Worm (Caenorhabditis elegans) whole organism, young adult: ENCODE data around the gene srt-33.

Source experiments
- B0035.1 ChIP-seq: sonication (generic microtip); optimal IDR thresholded peaks from 2 replicates; lab custom pipeline; 2016; ENCODE audit warnings: missing genetic modification characterization, mild to moderate bottlenecking, missing compliant biosample characterization, missing genotype, missing genetic modification reagents
- F23B12.7 ChIP-seq: sonication (generic microtip); optimal IDR thresholded peaks from 2 replicates; lab custom pipeline; 2017; ENCODE audit warnings: missing genetic modification characterization, mild to moderate bottlenecking, missing compliant biosample characterization, antibody characterized with exemption, moderate library complexity; ENCODE audit not compliant: insufficient read depth
- F55B11.4 ChIP-seq: sonication (generic microtip); optimal IDR thresholded peaks from 2 replicates; lab custom pipeline; 2016; ENCODE audit warnings: missing compliant biosample characterization, missing genetic modification characterization, borderline replicate concordance; ENCODE audit not compliant: insufficient read depth
- F57C9.4 ChIP-seq: sonication (generic microtip); optimal IDR thresholded peaks from 2 replicates; lab custom pipeline; 2017; ENCODE audit warnings: mild to moderate bottlenecking, missing genetic modification characterization, missing compliant biosample characterization
- K11D2.4 ChIP-seq: fragments of 200-800 bp; sonication (Bioruptor generic); IDR thresholded peaks from 2 replicates; pipeline ENCODE4 v1.3.6; 2022; ENCODE audit warnings: missing genetic modification reagents, missing genetic modification characterization, missing compliant biosample characterization
- T07F8.4 ChIP-seq: sonication (generic microtip); optimal IDR thresholded peaks from 2 replicates; lab custom pipeline; 2016; ENCODE audit warnings: mild to moderate bottlenecking, missing genetic modification characterization, moderate library complexity, missing compliant biosample characterization
- Y53F4B.3 ChIP-seq: fragments of 200-800 bp; sonication (Bioruptor generic); IDR thresholded peaks from 2 replicates; pipeline ENCODE4 v1.3.6; 2022; ENCODE audit warnings: missing genetic modification reagents, missing genetic modification characterization, missing compliant biosample characterization
- Y56A3A.18 ChIP-seq: fragments of 200-800 bp; sonication (Bioruptor generic); IDR thresholded peaks from 2 replicates; pipeline ENCODE4 v1.3.6; 2022; ENCODE audit warnings: missing genetic modification reagents, missing genetic modification characterization, missing compliant biosample characterization
- Y79H2A.3 ChIP-seq: fragments of 200-800 bp; sonication (Bioruptor generic); conservative IDR thresholded peaks from 2 replicates; pipeline ENCODE4 v1.3.6; 2022; ENCODE audit warnings: missing genetic modification reagents, missing genetic modification characterization, missing compliant biosample characterization
- ama-1 ChIP-seq, 3 experiments: fragments of 150-350 bp in 1 of 3; sonication (generic microtip) in 2 of 3; optimal IDR thresholded peaks; 2 replicates each; lab custom pipeline; 2014 to 2018; ENCODE audit warnings: missing biosample characterization in 2 of 3, missing genetic modification characterization in 2 of 3, missing genetic modification reagents in 2 of 3
- aptf-2 ChIP-seq: fragments of 200-800 bp; sonication (Bioruptor generic); conservative IDR thresholded peaks from 2 replicates; pipeline ENCODE4 v1.3.6; 2022; ENCODE audit warnings: missing genetic modification reagents, missing genetic modification characterization, missing compliant biosample characterization
- aptf-3 ChIP-seq: fragments of 200-800 bp; sonication (Bioruptor generic); IDR thresholded peaks from 2 replicates; pipeline ENCODE4 v1.3.6; 2022; ENCODE audit warnings: missing genetic modification characterization, missing compliant biosample characterization
- atf-7 ChIP-seq: sonication (generic microtip); optimal IDR thresholded peaks from 2 replicates; lab custom pipeline; 2017; ENCODE audit warnings: mild to moderate bottlenecking, missing genetic modification characterization, missing compliant biosample characterization
- bed-1 ChIP-seq: fragments of 200-800 bp; sonication (Bioruptor generic); IDR thresholded peaks from 2 replicates; pipeline ENCODE4 v1.3.6; 2022; ENCODE audit warnings: missing genetic modification reagents, missing genetic modification characterization, missing compliant biosample characterization
- ceh-40 ChIP-seq: fragments of 200-800 bp; sonication (Bioruptor generic); IDR thresholded peaks from 2 replicates; pipeline ENCODE4 v1.3.6; 2022; ENCODE audit warnings: missing genetic modification characterization, missing compliant biosample characterization
- ceh-91 ChIP-seq: fragments of 200-800 bp; sonication (Bioruptor generic); IDR thresholded peaks from 2 replicates; pipeline ENCODE4 v1.3.6; 2022; ENCODE audit warnings: missing genetic modification reagents, missing genetic modification characterization, missing compliant biosample characterization
- chd-7 ChIP-seq: sonication (generic microtip); optimal IDR thresholded peaks from 2 replicates; lab custom pipeline; 2016; ENCODE audit warnings: mild to moderate bottlenecking, missing genetic modification characterization, moderate library complexity, missing compliant biosample characterization
- dpff-1 ChIP-seq: sonication (generic microtip); optimal IDR thresholded peaks from 2 replicates; lab custom pipeline; 2017; ENCODE audit warnings: mild to moderate bottlenecking, missing genetic modification characterization, missing compliant biosample characterization
- egl-44 ChIP-seq: fragments of 200-800 bp; sonication (Bioruptor generic); IDR thresholded peaks from 2 replicates; pipeline ENCODE4 v1.3.6; 2022; ENCODE audit warnings: missing genetic modification reagents, missing genetic modification characterization, missing compliant biosample characterization
- egrh-3 ChIP-seq: fragments of 200-800 bp; sonication (Bioruptor generic); IDR thresholded peaks from 2 replicates; pipeline ENCODE4 v1.3.6; 2022; ENCODE audit warnings: missing genetic modification reagents, missing genetic modification characterization, missing compliant biosample characterization
- hmg-1.2 ChIP-seq: fragments of 200-800 bp; sonication (Bioruptor generic); IDR thresholded peaks from 2 replicates; pipeline ENCODE4 v1.3.6; 2022; ENCODE audit warnings: missing genetic modification reagents, missing genetic modification characterization, missing compliant biosample characterization
- hrde-1 ChIP-seq: sonication (generic microtip); optimal IDR thresholded peaks from 2 replicates; lab custom pipeline; 2016; ENCODE audit warnings: missing genetic modification characterization, mild to moderate bottlenecking, missing compliant biosample characterization, moderate library complexity, missing genotype, missing genetic modification reagents, borderline replicate concordance
- let-526 ChIP-seq: fragments of 200-800 bp; sonication (Bioruptor generic); IDR thresholded peaks from 2 replicates; pipeline ENCODE4 v1.3.6; 2022; ENCODE audit warnings: missing genetic modification reagents, missing genetic modification characterization, missing compliant biosample characterization
- lin-35 ChIP-seq, 3 experiments: fragments of 150-350 bp in 2 of 3; sonication (generic microtip) in 1 of 3; optimal IDR thresholded peaks; 2 replicates each; lab custom pipeline; 2014 to 2018; ENCODE audit warnings: missing biosample characterization in 3 of 3, missing genetic modification characterization in 3 of 3, missing genetic modification reagents in 3 of 3
- lin-40 ChIP-seq: sonication (generic microtip); optimal IDR thresholded peaks from 2 replicates; lab custom pipeline; 2016; ENCODE audit warnings: missing genetic modification characterization, mild to moderate bottlenecking, missing compliant biosample characterization, missing genotype, missing genetic modification reagents
- lir-1 ChIP-seq: fragments of 200-800 bp; sonication (Bioruptor generic); conservative IDR thresholded peaks from 2 replicates; pipeline ENCODE4 v1.3.6; 2022; ENCODE audit warnings: missing genetic modification reagents, missing genetic modification characterization, missing compliant biosample characterization
- lsy-27 ChIP-seq: sonication (generic microtip); optimal IDR thresholded peaks from 2 replicates; lab custom pipeline; 2017; ENCODE audit warnings: missing genetic modification characterization, mild to moderate bottlenecking, missing compliant biosample characterization, antibody characterized with exemption, missing genotype, borderline replicate concordance; ENCODE audit not compliant: insufficient read depth
- madf-10 ChIP-seq: sonication (generic microtip); optimal IDR thresholded peaks from 2 replicates; lab custom pipeline; 2016; ENCODE audit warnings: mild to moderate bottlenecking, missing genetic modification characterization, missing compliant biosample characterization
- nfya-1 ChIP-seq: sonication (generic microtip); optimal IDR thresholded peaks from 2 replicates; lab custom pipeline; 2017; ENCODE audit warnings: antibody characterized with exemption, missing compliant biosample characterization, missing genetic modification characterization, borderline replicate concordance; ENCODE audit not compliant: insufficient read depth
- nhr-120 ChIP-seq: fragments of 200-800 bp; sonication (Bioruptor generic); IDR thresholded peaks from 2 replicates; pipeline ENCODE4 v1.3.6; 2022; ENCODE audit warnings: missing genetic modification characterization, missing compliant biosample characterization
- nhr-90 ChIP-seq: sonication (generic microtip); optimal IDR thresholded peaks from 2 replicates; lab custom pipeline; 2016; ENCODE audit warnings: missing genotype, mild to moderate bottlenecking, missing genetic modification characterization, missing compliant biosample characterization
- pbrm-1 ChIP-seq: fragments of 200-800 bp; sonication (Bioruptor generic); IDR thresholded peaks from 2 replicates; pipeline ENCODE4 v1.3.6; 2022; ENCODE audit warnings: missing genetic modification reagents, missing genetic modification characterization, missing compliant biosample characterization
- pha-4 ChIP-seq: fragments of 150-350 bp; sonication (generic microtip); optimal IDR thresholded peaks from 2 replicates; lab custom pipeline; 2014; ENCODE audit warnings: missing biosample characterization, missing genetic modification reagents, missing genetic modification characterization
- rec-8 ChIP-seq, 2 experiments: sonication (generic microtip); optimal IDR thresholded peaks; 2 replicates each; lab custom pipeline; 2016; ENCODE audit warnings: mild to moderate bottlenecking in 2 of 2, missing genetic modification characterization in 2 of 2, missing genetic modification reagents in 2 of 2, missing genotype in 2 of 2, missing biosample characterization in 1 of 2, missing compliant biosample characterization in 1 of 2, moderate library complexity in 1 of 2
- sdz-38 ChIP-seq: sonication (generic microtip); optimal IDR thresholded peaks from 2 replicates; lab custom pipeline; 2016; ENCODE audit warnings: missing genotype, missing genetic modification characterization, missing compliant biosample characterization
- somi-1 ChIP-seq: fragments of 200-800 bp; sonication (Bioruptor generic); optimal IDR thresholded peaks from 2 replicates; lab custom pipeline; 2018; ENCODE audit warnings: mild to moderate bottlenecking, missing genetic modification characterization, missing compliant biosample characterization
- unc-62 ChIP-seq: fragments of 150-350 bp; optimal IDR thresholded peaks from 2 replicates; lab custom pipeline; 2014; ENCODE audit warnings: missing biosample characterization, missing genetic modification reagents, missing genetic modification characterization
- xnd-1 ChIP-seq: sonication (generic microtip); optimal IDR thresholded peaks from 2 replicates; lab custom pipeline; 2016; ENCODE audit warnings: missing genotype, missing genetic modification reagents, missing genetic modification characterization, missing compliant biosample characterization
- zim-3 ChIP-seq: sonication (generic microtip); optimal IDR thresholded peaks from 2 replicates; lab custom pipeline; 2017; ENCODE audit warnings: mild to moderate bottlenecking, missing genetic modification characterization, moderate library complexity, missing compliant biosample characterization
- ztf-18 ChIP-seq: sonication (generic microtip); optimal IDR thresholded peaks from 2 replicates; lab custom pipeline; 2016; ENCODE audit warnings: missing genotype, mild to moderate bottlenecking, missing genetic modification characterization, missing compliant biosample characterization
- ztf-25 ChIP-seq: fragments of 200-800 bp; sonication (Bioruptor generic); IDR thresholded peaks from 2 replicates; pipeline ENCODE4 v1.3.6; 2022; ENCODE audit warnings: missing genetic modification reagents, missing genetic modification characterization, missing compliant biosample characterization
- ztf-6 ChIP-seq: fragments of 200-800 bp; sonication (Bioruptor generic); IDR thresholded peaks from 2 replicates; pipeline ENCODE4 v1.3.6; 2022; ENCODE audit warnings: missing genetic modification reagents, missing genetic modification characterization, missing compliant biosample characterization

The srt-33 gene

ce11 chrV:14273019-14273418 is 6.7 kb downstream of the srt-33 start, which contains the start of gene F40G12.6:
F40G12.6 (minus strand) TSS chrV:14273119.
- TF ChIP-seq aptf-3 (no peak), let-526 (no peak), ama-1 (optimal IDR thresholded peaks at IDR 0.05; lab: Kevin White, UChicago) (no peak), ama-1 (GFP tag; optimal IDR thresholded peaks at IDR 0.05; lab: Kevin White, UChicago) (no peak), Y79H2A.3 (GFP tag; lab: Robert Waterston, UW) (no peak), lir-1 (GFP tag; lab: Robert Waterston, UW) (no peak), F23B12.7 (no peak), madf-10 (no peak)

DNA sequence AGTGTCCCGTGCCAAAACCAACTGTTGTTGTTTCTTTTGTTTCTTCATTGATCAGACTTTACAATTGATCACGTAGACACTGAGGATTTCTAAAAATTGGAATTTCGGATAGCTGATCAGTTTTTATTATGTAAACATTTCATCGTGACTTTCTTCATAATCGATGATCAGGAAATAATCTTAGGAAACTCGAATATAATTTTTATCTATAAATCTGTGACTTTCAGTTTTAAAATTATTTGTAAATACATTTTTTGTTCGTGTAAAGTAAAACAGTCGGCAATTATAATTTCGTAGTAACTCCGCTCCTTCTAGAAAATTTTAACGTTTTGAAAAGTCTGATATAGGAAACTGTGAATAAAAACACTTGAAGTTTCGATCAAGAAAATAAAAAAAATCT is 8.9 kb downstream of the srt-33 start, which contains the start of gene F40G12.5:
Gene F40G12.5 (minus strand): TSS at position 101 of the 400 bp plus-strand sequence.
- TF ChIP-seq B0035.1 (no peak), pha-4 (tag; lab: Kevin White, UChicago) (no peak), ztf-6 (GFP tag; lab: Robert Waterston, UW) (no peak), pbrm-1 (GFP tag; lab: Robert Waterston, UW) (no peak)
- TF ChIP-seq, all 124 proteins: peak for 0

DNA sequence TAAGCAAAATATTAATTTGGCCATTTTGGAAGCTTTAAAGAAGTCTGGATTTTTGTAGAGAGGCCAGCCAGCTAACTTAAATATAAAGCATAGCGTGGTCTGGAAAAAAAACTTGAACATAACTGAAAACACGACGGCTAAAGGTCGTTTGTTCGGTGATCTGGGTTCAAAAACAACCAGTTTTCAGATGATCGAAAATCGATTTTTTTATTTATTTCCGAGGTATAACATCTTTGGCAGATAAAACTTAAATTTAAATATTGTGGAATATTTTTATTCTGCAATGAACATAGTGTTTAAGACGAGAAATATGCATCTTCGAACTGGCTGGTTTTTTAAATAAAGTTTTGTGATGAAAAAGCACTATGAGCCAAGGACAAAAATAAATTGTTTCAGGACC is 11.1 kb downstream of the srt-33 start, which contains the start of gene F40G12.4:
Gene F40G12.4 (minus strand): TSS at position 101 of the 400 bp plus-strand sequence.
- TF ChIP-seq egrh-3 (GFP tag; lab: Robert Waterston, UW) = no peak
- TF ChIP-seq lir-1 (GFP tag; lab: Robert Waterston, UW) = no peak
- TF ChIP-seq ceh-40 = no peak
- TF ChIP-seq ceh-91 (GFP tag; lab: Robert Waterston, UW) = no peak
- no peak for TF ChIP-seq egl-44 (GFP tag; lab: Robert Waterston, UW)
- TF ChIP-seq ztf-25 (GFP tag; lab: Robert Waterston, UW) = no peak
- TF ChIP-seq F57C9.4 (tag; lab: Kevin White, UChicago) = no peak
- no peak for TF ChIP-seq T07F8.4 (tag; lab: Kevin White, UChicago)
- TF ChIP-seq nhr-120 (GFP tag; lab: Robert Waterston, UW) = no peak
- TF ChIP-seq Y56A3A.18 = no peak
- TF ChIP-seq aptf-2 (GFP tag; lab: Robert Waterston, UW) = no peak
- no peak for TF ChIP-seq ztf-18
- TF ChIP-seq chd-7 = no peak
- no peak for TF ChIP-seq zim-3 (tag; lab: Kevin White, UChicago)
- TF ChIP-seq nhr-90 = no peak
- TF ChIP-seq F55B11.4 = no peak
- no peak for TF ChIP-seq rec-8 (tag; optimal IDR thresholded peaks at IDR 0.05; lab: Kevin White, UChicago)
- no peak for TF ChIP-seq ztf-6 (GFP tag; lab: Robert Waterston, UW)
- TF ChIP-seq bed-1 (GFP tag; lab: Robert Waterston, UW) = no peak
- TF ChIP-seq somi-1 (GFP tag; lab: Kevin White, UChicago) = no peak

- TF ChIP-seq lin-35 (GFP tag; optimal IDR thresholded peaks at IDR 0.05; lab: Kevin White, UChicago) = no peak
- no peak for TF ChIP-seq lsy-27
- no peak for TF ChIP-seq Y53F4B.3 (GFP tag; lab: Robert Waterston, UW)
- TF ChIP-seq atf-7 = no peak
- no peak for TF ChIP-seq lin-40 (tag; lab: Kevin White, UChicago)
- TF ChIP-seq hrde-1 (tag; lab: Kevin White, UChicago) = peak; percentile 30
- TF ChIP-seq hmg-1.2 (GFP tag; lab: Robert Waterston, UW) = peak; percentile 59; the same call in 1 of the 2 replicates
- TF ChIP-seq zim-3 (tag; lab: Kevin White, UChicago) = no peak
- TF ChIP-seq egl-44 (GFP tag; lab: Robert Waterston, UW) = no peak
- TF ChIP-seq xnd-1 = peak; percentile 11
- no peak for TF ChIP-seq ztf-6 (GFP tag; lab: Robert Waterston, UW)
- TF ChIP-seq chd-7 = no peak
- TF ChIP-seq unc-62 (GFP tag; lab: Kevin White, UChicago) = no peak
- 0 out of 2 replicates have a peak, but pooled peaks have one; percentile 31 for TF ChIP-seq aptf-2 (GFP tag; lab: Robert Waterston, UW)
- no peak for TF ChIP-seq F55B11.4
- TF ChIP-seq K11D2.4 = no peak
- TF ChIP-seq nfya-1 (tag; lab: Kevin White, UChicago) = no peak
- no peak for TF ChIP-seq F23B12.7
- TF ChIP-seq dpff-1 (tag; lab: Kevin White, UChicago) = no peak
- no peak for TF ChIP-seq sdz-38 (tag; lab: Kevin White, UChicago)
These were observed 12.2 kb downstream of the srt-33 start for ce11 chrV:14267326-14267942.
